Worm (Caenorhabditis elegans): ENCODE results near the gene C06A8.6.
A peak's percentile ranks its signal among the peaks of the same experiment; 100 is the strongest.

C06A8.6 gene

ce11 chrII:7814915-7815314, 42.6 kb downstream of the C06A8.6 start:
- TF ChIP-seq M03D4.4 (tag; optimal IDR thresholded peaks at IDR 0.05): no peak
- TF ChIP-seq unc-39 (tag; optimal IDR thresholded peaks at IDR 0.05): no peak
- TF ChIP-seq nhr-28 (tag; optimal IDR thresholded peaks at IDR 0.05): no peak
- TF ChIP-seq nhr-237 (tag; optimal IDR thresholded peaks at IDR 0.05): no peak
- no peak for TF ChIP-seq sptf-1 (tag; optimal IDR thresholded peaks at IDR 0.05)
- TF ChIP-seq snpc-4 (tag; optimal IDR thresholded peaks at IDR 0.05): no peak
- no peak for TF ChIP-seq ham-2 (GFP tag; optimal IDR thresholded peaks at IDR 0.05)
- TF ChIP-seq cnd-1 (tag; optimal IDR thresholded peaks at IDR 0.05): no peak
- no peak for TF ChIP-seq unc-62 (GFP tag; optimal IDR thresholded peaks at IDR 0.05)
- no peak for TF ChIP-seq elt-3 (tag; optimal IDR thresholded peaks at IDR 0.05)
- TF ChIP-seq mls-2 (tag; optimal IDR thresholded peaks at IDR 0.05): no peak
- no peak for TF ChIP-seq sem-2 (GFP tag; optimal IDR thresholded peaks at IDR 0.05)
- no peak for TF ChIP-seq ceh-83 (GFP tag; optimal IDR thresholded peaks at IDR 0.05)
- no peak for TF ChIP-seq nhr-2 (tag; optimal IDR thresholded peaks at IDR 0.05)
- no peak for TF ChIP-seq lsy-2 (tag; optimal IDR thresholded peaks at IDR 0.05)

ce11 chrII:7815406-7815805, 43.1 kb downstream of the C06A8.6 start:
- peak; percentile 96 for TF ChIP-seq hlh-1 (tag; optimal IDR thresholded peaks at IDR 0.05)
- TF ChIP-seq nhr-76 (tag; optimal IDR thresholded peaks at IDR 0.05): no peak
- no peak for TF ChIP-seq elt-1 (tag; optimal IDR thresholded peaks at IDR 0.05; ENCODE audit: borderline replicate concordance, insufficient read depth)
- peak; percentile 77 for TF ChIP-seq zip-8 (tag; optimal IDR thresholded peaks at IDR 0.05)
- no peak for TF ChIP-seq ceh-83 (GFP tag; optimal IDR thresholded peaks at IDR 0.05)
- TF ChIP-seq tbx-8 (GFP tag; optimal IDR thresholded peaks at IDR 0.05): no peak
- peak; percentile 11 for TF ChIP-seq unc-62 (GFP tag; optimal IDR thresholded peaks at IDR 0.05)
- no peak for TF ChIP-seq mab-5 (tag; optimal IDR thresholded peaks at IDR 0.05)
- TF ChIP-seq mls-2 (tag; optimal IDR thresholded peaks at IDR 0.05): peak; percentile 30
- no peak for TF ChIP-seq blmp-1 (tag; optimal IDR thresholded peaks at IDR 0.05)
- TF ChIP-seq nhr-237 (tag; optimal IDR thresholded peaks at IDR 0.05): no peak
- TF ChIP-seq ces-1 (GFP tag; optimal IDR thresholded peaks at IDR 0.05): peak; percentile 23
- TF ChIP-seq nhr-2 (tag; optimal IDR thresholded peaks at IDR 0.05): peak; percentile 97
- no peak for TF ChIP-seq lin-13 (tag; optimal IDR thresholded peaks at IDR 0.05)
- no peak for TF ChIP-seq bed-3 (GFP tag; optimal IDR thresholded peaks at IDR 0.05)
- TF ChIP-seq pha-4 (tag; optimal IDR thresholded peaks at IDR 0.05): no peak
- no peak for TF ChIP-seq flh-1 (GFP tag; optimal IDR thresholded peaks at IDR 0.05)
- no peak for TF ChIP-seq nhr-12 (tag; optimal IDR thresholded peaks at IDR 0.05)
- no peak for TF ChIP-seq elt-3 (tag; optimal IDR thresholded peaks at IDR 0.05)
- no peak for TF ChIP-seq ceh-39 (tag; optimal IDR thresholded peaks at IDR 0.05)
- no peak for TF ChIP-seq sptf-1 (tag; optimal IDR thresholded peaks at IDR 0.05)
- TF ChIP-seq cnd-1 (tag; optimal IDR thresholded peaks at IDR 0.05): peak; percentile 71
- TF ChIP-seq sem-2 (GFP tag; optimal IDR thresholded peaks at IDR 0.05): no peak
- no peak for TF ChIP-seq mep-1 (tag; optimal IDR thresholded peaks at IDR 0.05)
- no peak for TF ChIP-seq unc-39 (tag; optimal IDR thresholded peaks at IDR 0.05)
- TF ChIP-seq lin-32 (GFP tag; optimal IDR thresholded peaks at IDR 0.05): peak; percentile 98

ce11 chrII:7816163-7816776, 44.0 kb downstream of the C06A8.6 start, which contains the start of gene cki-2:
TSS of gene cki-2 (plus strand) at chrII:7816499.
- TF ChIP-seq ces-1 (GFP tag; optimal IDR thresholded peaks at IDR 0.05) (peak; percentile 71), M03D4.4 (tag; optimal IDR thresholded peaks at IDR 0.05) (no peak), mep-1 (tag; optimal IDR thresholded peaks at IDR 0.05) (peak; percentile 22)

- TF ChIP-seq nhr-2 (tag; optimal IDR thresholded peaks at IDR 0.05): peak; percentile 36
- peak; percentile 87 for TF ChIP-seq ces-1 (GFP tag; optimal IDR thresholded peaks at IDR 0.05)
- TF ChIP-seq nhr-76 (tag; optimal IDR thresholded peaks at IDR 0.05): no peak
- peak; percentile 9 for TF ChIP-seq cnd-1 (tag; optimal IDR thresholded peaks at IDR 0.05)
These were observed 45.3 kb downstream of the C06A8.6 start for ce11 chrII:7817580-7817979.

ce11 chrII:7819359-7819758, 47.1 kb downstream of the C06A8.6 start:
- TF ChIP-seq nhr-2 (tag; optimal IDR thresholded peaks at IDR 0.05) (peak; percentile 39), tbx-8 (GFP tag; optimal IDR thresholded peaks at IDR 0.05) (no peak), unc-62 (GFP tag; optimal IDR thresholded peaks at IDR 0.05) (peak; percentile 40), bed-3 (GFP tag; optimal IDR thresholded peaks at IDR 0.05) (no peak), nhr-28 (tag; optimal IDR thresholded peaks at IDR 0.05) (no peak), zip-8 (tag; optimal IDR thresholded peaks at IDR 0.05) (peak; percentile 82), M03D4.4 (tag; optimal IDR thresholded peaks at IDR 0.05) (no peak), mls-2 (tag; optimal IDR thresholded peaks at IDR 0.05) (no peak), elt-1 (tag; optimal IDR thresholded peaks at IDR 0.05; ENCODE audit: borderline replicate concordance, insufficient read depth) (peak; percentile 79)
